Worm (Caenorhabditis elegans) whole organism, young adult: ENCODE results near the gene Y22D7AR.3.
"Not testable (repeated sequence)": the region's sequence is repeated elsewhere in the genome, so short reads cannot be mapped to it uniquely, and the experiment has no call there.

Source experiments
- K12H6.12 ChIP-seq: fragments of 200-800 bp; sonication (Bioruptor generic); optimal IDR thresholded peaks from 2 replicates; lab custom pipeline; 2018; ENCODE audit warnings: mild to moderate bottlenecking, missing genetic modification characterization, missing compliant biosample characterization
- Y53G8AR.9 ChIP-seq: fragments of 200-800 bp; sonication (Bioruptor generic); conservative IDR thresholded peaks from 2 replicates; pipeline ENCODE4 v1.3.6; 2022; ENCODE audit warnings: missing genetic modification reagents, missing genetic modification characterization, missing compliant biosample characterization
- ama-1 ChIP-seq, 3 experiments: fragments of 150-350 bp in 1 of 3; sonication (generic microtip) in 2 of 3; optimal IDR thresholded peaks; 2 replicates each; lab custom pipeline; 2014 to 2018; ENCODE audit warnings: missing biosample characterization in 2 of 3, missing genetic modification characterization in 2 of 3, missing genetic modification reagents in 2 of 3
- athp-1 ChIP-seq: sonication (generic microtip); optimal IDR thresholded peaks from 2 replicates; lab custom pipeline; 2017; ENCODE audit warnings: mild to moderate bottlenecking, missing genetic modification characterization, missing compliant biosample characterization
- bed-2 ChIP-seq: fragments of 200-800 bp; sonication (Bioruptor generic); IDR thresholded peaks from 2 replicates; pipeline ENCODE4 v1.3.6; 2022; ENCODE audit warnings: missing genetic modification reagents, missing genetic modification characterization, missing compliant biosample characterization
- die-1 ChIP-seq: sonication (generic microtip); optimal IDR thresholded peaks from 2 replicates; lab custom pipeline; 2016; ENCODE audit warnings: missing genotype, mild to moderate bottlenecking, missing genetic modification characterization, missing compliant biosample characterization
- ets-4 ChIP-seq: fragments of 200-800 bp; sonication (Bioruptor generic); optimal IDR thresholded peaks from 2 replicates; lab custom pipeline; 2018; ENCODE audit warnings: mild to moderate bottlenecking, missing genetic modification characterization, missing compliant biosample characterization
- madf-10 ChIP-seq: sonication (generic microtip); optimal IDR thresholded peaks from 2 replicates; lab custom pipeline; 2016; ENCODE audit warnings: mild to moderate bottlenecking, missing genetic modification characterization, missing compliant biosample characterization
- mxl-1 ChIP-seq: sonication (generic microtip); optimal IDR thresholded peaks from 2 replicates; lab custom pipeline; 2016; ENCODE audit warnings: missing genetic modification characterization, missing compliant biosample characterization
- nhr-90 ChIP-seq: sonication (generic microtip); optimal IDR thresholded peaks from 2 replicates; lab custom pipeline; 2016; ENCODE audit warnings: missing genotype, mild to moderate bottlenecking, missing genetic modification characterization, missing compliant biosample characterization
- snpc-4 ChIP-seq, 5 experiments: fragments of 150-350 bp in 1 of 5; sonication (generic microtip) in 4 of 5; optimal IDR thresholded peaks; 2 replicates each; lab custom pipeline; 2014 to 2018; ENCODE audit warnings: missing genetic modification characterization in 5 of 5, missing biosample characterization in 3 of 5, antibody characterized with exemption in 2 of 5, mild to moderate bottlenecking in 2 of 5, missing compliant biosample characterization in 2 of 5, missing genotype in 2 of 5, moderate library complexity in 2 of 5, missing genetic modification reagents in 1 of 5
- unc-62 ChIP-seq: fragments of 150-350 bp; optimal IDR thresholded peaks from 2 replicates; lab custom pipeline; 2014; ENCODE audit warnings: missing biosample characterization, missing genetic modification reagents, missing genetic modification characterization

- TF ChIP-seq mxl-1 (tag; lab: Kevin White, UChicago); snpc-4 (GFP tag; optimal IDR thresholded peaks at IDR 0.05; lab: Kevin White, UChicago); snpc-4 (tag; optimal IDR thresholded peaks at IDR 0.05; lab: Kevin White, UChicago); ama-1 (optimal IDR thresholded peaks at IDR 0.05; lab: Kevin White, UChicago); ama-1 (GFP tag; optimal IDR thresholded peaks at IDR 0.05; lab: Kevin White, UChicago); bed-2 (GFP tag; lab: Robert Waterston, UW); unc-62 (GFP tag; lab: Kevin White, UChicago); Y53G8AR.9; madf-10 (tag; lab: Kevin White, UChicago); die-1 (tag; lab: Kevin White, UChicago); ets-4; nhr-90 (tag; lab: Kevin White, UChicago); athp-1; K12H6.12 (tag; lab: Kevin White, UChicago): not testable (repeated sequence)
Measured at ce11 chrIII:1656307-1656706, 9.3 kb downstream of the Y22D7AR.3 start.
